Fruit fly (Drosophila melanogaster) whole organism, embryonic: Measurements from ENCODE around the gene CG42716.
A peak's percentile ranks its signal among the peaks of the same experiment; 100 is the strongest.

ENCODE experiments used
- BEAF-32 ChIP-seq: fragments of 200-800 bp; sonication (Bioruptor generic); optimal IDR thresholded peaks from 3 replicates; lab custom pipeline; 2017; ENCODE audit warnings: missing biosample characterization, missing genetic modification characterization, mild to moderate bottlenecking, moderate library complexity, missing genetic modification reagents
- Blimp-1 ChIP-seq: fragments of 200-800 bp; sonication (Bioruptor generic); optimal IDR thresholded peaks from 3 replicates; lab custom pipeline; 2018; ENCODE audit warnings: missing biosample characterization, missing genetic modification characterization, mild to moderate bottlenecking, moderate library complexity, missing genetic modification reagents
- CG10274 ChIP-seq: fragments of 200-800 bp; sonication (Bioruptor generic); optimal IDR thresholded peaks from 3 replicates; lab custom pipeline; 2017; ENCODE audit warnings: missing biosample characterization, mild to moderate bottlenecking, missing genetic modification characterization
- CG11456 ChIP-seq: fragments of 200-800 bp; sonication (Bioruptor generic); IDR thresholded peaks from 3 replicates; pipeline ENCODE4 v1.3.6; 2022; ENCODE audit warnings: missing biosample characterization, missing genetic modification characterization
- CG11695 ChIP-seq: fragments of 200-800 bp; sonication (Bioruptor generic); IDR thresholded peaks from 3 replicates; pipeline ENCODE4 v1.3.6; 2022; ENCODE audit warnings: missing biosample characterization, missing genetic modification characterization
- CG12155 ChIP-seq: fragments of 200-800 bp; sonication (Bioruptor generic); optimal IDR thresholded peaks from 3 replicates; lab custom pipeline; 2016; ENCODE audit warnings: missing biosample characterization, missing genetic modification characterization
- CG12659 ChIP-seq: fragments of 200-800 bp; sonication (Bioruptor generic); optimal IDR thresholded peaks from 3 replicates; lab custom pipeline; 2017; ENCODE audit warnings: mild to moderate bottlenecking, missing biosample characterization, missing genetic modification reagents, missing genetic modification characterization
- CG14441 ChIP-seq: fragments of 200-800 bp; sonication (Bioruptor generic); IDR thresholded peaks from 2 replicates; pipeline ENCODE4 v1.3.6; 2022; ENCODE audit warnings: missing biosample characterization, missing genetic modification characterization
- CG1529 ChIP-seq: fragments of 200-800 bp; sonication (Bioruptor generic); optimal IDR thresholded peaks from 3 replicates; lab custom pipeline; 2018; ENCODE audit warnings: missing biosample characterization, missing genetic modification characterization
- CG18764 ChIP-seq: fragments of 200-800 bp; sonication (Bioruptor generic); optimal IDR thresholded peaks from 3 replicates; lab custom pipeline; 2016; ENCODE audit warnings: missing biosample characterization, missing genetic modification characterization
- CG2116 ChIP-seq: fragments of 200-800 bp; sonication (Bioruptor generic); optimal IDR thresholded peaks from 3 replicates; lab custom pipeline; 2018; ENCODE audit warnings: missing biosample characterization, mild to moderate bottlenecking, missing genetic modification characterization
- CG2678 ChIP-seq: fragments of 200-800 bp; sonication (Bioruptor generic); optimal IDR thresholded peaks from 3 replicates; lab custom pipeline; 2019; ENCODE audit warnings: missing biosample characterization, mild to moderate bottlenecking, missing genetic modification characterization, moderate library complexity
- CG31388 ChIP-seq: fragments of 200-800 bp; sonication (Bioruptor generic); optimal IDR thresholded peaks from 2 replicates; lab custom pipeline; 2016; ENCODE audit warnings: missing biosample characterization, missing genetic modification characterization
- CG32532 ChIP-seq: fragments of 200-800 bp; sonication (Bioruptor generic); IDR thresholded peaks from 2 replicates; pipeline ENCODE4 v1.3.6; 2022; ENCODE audit warnings: missing biosample characterization, missing genetic modification characterization
- CG4404 ChIP-seq: fragments of 200-800 bp; sonication (Bioruptor generic); IDR thresholded peaks from 2 replicates; pipeline ENCODE4 v1.3.6; 2022; ENCODE audit warnings: missing biosample characterization, missing genetic modification characterization
- CG4820 ChIP-seq: fragments of 200-800 bp; sonication (Bioruptor generic); optimal IDR thresholded peaks from 3 replicates; lab custom pipeline; 2016; ENCODE audit warnings: missing biosample characterization, missing genetic modification characterization
- CG6689 ChIP-seq: fragments of 200-800 bp; sonication (Bioruptor generic); IDR thresholded peaks from 2 replicates; pipeline ENCODE4 v1.3.6; 2022; ENCODE audit warnings: missing biosample characterization, missing genetic modification characterization
- CG7271 ChIP-seq: fragments of 200-800 bp; sonication (Bioruptor generic); optimal IDR thresholded peaks from 2 replicates; lab custom pipeline; 2018; ENCODE audit warnings: missing biosample characterization, mild to moderate bottlenecking, missing genetic modification characterization, moderate library complexity
- CG8359 ChIP-seq: fragments of 200-800 bp; sonication (Bioruptor generic); optimal IDR thresholded peaks from 2 replicates; lab custom pipeline; 2017; ENCODE audit warnings: missing biosample characterization, mild to moderate bottlenecking, missing genetic modification characterization, borderline replicate concordance
- CG9876 ChIP-seq: fragments of 200-800 bp; sonication (Bioruptor generic); optimal IDR thresholded peaks from 2 replicates; lab custom pipeline; 2016; ENCODE audit warnings: missing biosample characterization, missing genetic modification characterization
- CHES-1-like ChIP-seq: fragments of 200-800 bp; sonication (Bioruptor generic); optimal IDR thresholded peaks from 2 replicates; lab custom pipeline; 2016; ENCODE audit warnings: missing biosample characterization, missing genetic modification characterization
- Dip2 ChIP-seq: fragments of 200-800 bp; sonication (Bioruptor generic); IDR thresholded peaks from 2 replicates; pipeline ENCODE4 v1.3.6; 2022; ENCODE audit warnings: missing biosample characterization, missing genetic modification characterization
- Dll ChIP-seq: fragments of 200-800 bp; sonication (Bioruptor generic); IDR thresholded peaks from 4 replicates; pipeline ENCODE4 v1.3.6; 2022; ENCODE audit warnings: missing biosample characterization, missing genetic modification characterization; ENCODE audit not compliant: partially characterized antibody
- Doc3 ChIP-seq: fragments of 200-800 bp; sonication (Bioruptor generic); IDR thresholded peaks from 3 replicates; pipeline ENCODE4 v1.3.6; 2022; ENCODE audit warnings: missing biosample characterization, missing genetic modification characterization; ENCODE audit not compliant: partially characterized antibody
- Ets65A ChIP-seq: fragments of 200-800 bp; sonication (Bioruptor generic); peaks from one replicate; lab custom pipeline; 2016; ENCODE audit warnings: missing biosample characterization, missing genetic modification characterization
- Gug ChIP-seq: fragments of 200-800 bp; sonication (Bioruptor generic); IDR thresholded peaks from 4 replicates; pipeline ENCODE4 v1.3.6; 2022; ENCODE audit warnings: missing biosample characterization, missing genetic modification characterization
- HHEX ChIP-seq: fragments of 200-800 bp; sonication (Bioruptor generic); optimal IDR thresholded peaks from 3 replicates; lab custom pipeline; 2017; ENCODE audit warnings: missing biosample characterization, mild to moderate bottlenecking, missing genetic modification characterization, missing genetic modification reagents
- Hmx ChIP-seq: fragments of 200-800 bp; sonication (Bioruptor generic); optimal IDR thresholded peaks from 2 replicates; lab custom pipeline; 2016; ENCODE audit warnings: missing biosample characterization, missing genetic modification characterization
- Lhr ChIP-seq: fragments of 200-800 bp; sonication (Bioruptor generic); optimal IDR thresholded peaks from 3 replicates; lab custom pipeline; 2017; ENCODE audit warnings: mild to moderate bottlenecking, missing biosample characterization, missing genetic modification reagents, missing genetic modification characterization
- MBD-R2 ChIP-seq: fragments of 200-800 bp; sonication (Bioruptor generic); IDR thresholded peaks from 2 replicates; pipeline ENCODE4 v1.3.6; 2022; ENCODE audit warnings: missing biosample characterization, missing genetic modification characterization
- Meics ChIP-seq: fragments of 200-800 bp; sonication (Bioruptor generic); optimal IDR thresholded peaks from 2 replicates; lab custom pipeline; 2017; ENCODE audit warnings: missing biosample characterization, mild to moderate bottlenecking, missing genetic modification characterization
- NFAT ChIP-seq: fragments of 200-800 bp; sonication (Bioruptor generic); IDR thresholded peaks from 2 replicates; pipeline ENCODE4 v1.3.6; 2022; ENCODE audit warnings: missing biosample characterization, missing genetic modification characterization
- Nf-YA ChIP-seq: fragments of 200-800 bp; sonication (Bioruptor generic); IDR thresholded peaks from 2 replicates; pipeline ENCODE4 v1.3.6; 2022; ENCODE audit warnings: missing biosample characterization, missing genetic modification characterization
- Nf-YB ChIP-seq: fragments of 200-800 bp; sonication (Bioruptor generic); optimal IDR thresholded peaks from 3 replicates; lab custom pipeline; 2019; ENCODE audit warnings: missing biosample characterization, mild to moderate bottlenecking, missing genetic modification characterization, moderate library complexity
- Six4 ChIP-seq: fragments of 200-800 bp; sonication (Bioruptor generic); optimal IDR thresholded peaks from 2 replicates; lab custom pipeline; 2016; ENCODE audit warnings: missing biosample characterization, missing genetic modification characterization
- Sry-β ChIP-seq: fragments of 200-800 bp; sonication (Bioruptor generic); optimal IDR thresholded peaks from 2 replicates; lab custom pipeline; 2018; ENCODE audit warnings: missing biosample characterization, mild to moderate bottlenecking, missing genetic modification characterization, moderate library complexity
- Xbp1 ChIP-seq: fragments of 200-800 bp; sonication (Bioruptor generic); optimal IDR thresholded peaks from 3 replicates; lab custom pipeline; 2016; ENCODE audit warnings: missing biosample characterization, mild to moderate bottlenecking, missing genetic modification characterization
- Xrp1 ChIP-seq: fragments of 200-800 bp; sonication (Bioruptor generic); IDR thresholded peaks from 2 replicates; pipeline ENCODE4 v1.3.6; 2022; ENCODE audit warnings: missing biosample characterization, missing genetic modification characterization
- cato ChIP-seq: fragments of 200-800 bp; sonication (Bioruptor generic); optimal IDR thresholded peaks from 2 replicates; lab custom pipeline; 2016; ENCODE audit warnings: missing biosample characterization, missing genetic modification characterization, borderline replicate concordance
- emc ChIP-seq: fragments of 200-800 bp; sonication (Bioruptor generic); optimal IDR thresholded peaks from 2 replicates; lab custom pipeline; 2016; ENCODE audit warnings: missing biosample characterization, missing genetic modification characterization
- ftz-f1 ChIP-seq: fragments of 200-800 bp; sonication (Bioruptor generic); optimal IDR thresholded peaks from 2 replicates; lab custom pipeline; 2016; ENCODE audit warnings: missing biosample characterization, missing genetic modification characterization
- gfzf ChIP-seq: fragments of 200-800 bp; sonication (Bioruptor generic); optimal IDR thresholded peaks from 2 replicates; lab custom pipeline; 2016; ENCODE audit warnings: missing biosample characterization, mild to moderate bottlenecking, missing genetic modification characterization, moderate library complexity
- jumu ChIP-seq: fragments of 200-800 bp; sonication (Bioruptor generic); optimal IDR thresholded peaks from 3 replicates; lab custom pipeline; 2016; ENCODE audit warnings: missing biosample characterization, missing genetic modification characterization
- lab ChIP-seq: fragments of 200-800 bp; sonication (Bioruptor generic); optimal IDR thresholded peaks from 3 replicates; lab custom pipeline; 2017; ENCODE audit warnings: missing biosample characterization, missing genetic modification characterization, mild to moderate bottlenecking, moderate library complexity, missing genetic modification reagents
- mirr ChIP-seq: fragments of 200-800 bp; sonication (Bioruptor generic); optimal IDR thresholded peaks from 3 replicates; lab custom pipeline; 2018; ENCODE audit warnings: missing biosample characterization, mild to moderate bottlenecking, missing genetic modification characterization
- mld ChIP-seq: fragments of 200-800 bp; sonication (Bioruptor generic); IDR thresholded peaks from 3 replicates; pipeline ENCODE4 v1.3.6; 2022; ENCODE audit warnings: missing biosample characterization, missing genetic modification characterization; ENCODE audit not compliant: partially characterized antibody
- nerfin-2 ChIP-seq: fragments of 200-800 bp; sonication (Bioruptor generic); IDR thresholded peaks from 2 replicates; pipeline ENCODE4 v1.3.6; 2022; ENCODE audit warnings: missing biosample characterization, missing genetic modification characterization; ENCODE audit not compliant: partially characterized antibody
- schlank ChIP-seq: fragments of 200-800 bp; sonication (Bioruptor generic); optimal IDR thresholded peaks from 2 replicates; lab custom pipeline; 2018; ENCODE audit warnings: missing biosample characterization, mild to moderate bottlenecking, missing genetic modification characterization
- tap ChIP-seq: fragments of 200-800 bp; optimal IDR thresholded peaks from 3 replicates; lab custom pipeline; 2019; ENCODE audit warnings: missing biosample characterization, mild to moderate bottlenecking, missing genetic modification characterization, moderate library complexity
- tup ChIP-seq: fragments of 200-800 bp; sonication (Bioruptor generic); optimal IDR thresholded peaks from 2 replicates; lab custom pipeline; 2016; ENCODE audit warnings: missing biosample characterization, mild to moderate bottlenecking, missing genetic modification characterization, moderate library complexity

The CG42716 gene

dm6 chr3L:16037690-16038332 is 4.2 kb downstream of the CG42716 start (continued):
- TF ChIP-seq Xrp1 (peak; percentile 19; the same call in 1 of the 2 replicates), CHES-1-like (GFP tag; lab: Kevin White, UChicago) (no peak), CG2678 (tag; lab: Kevin White, UChicago) (no peak), Nf-YA (GFP tag; lab: Robert Waterston, UW) (no peak), tup (GFP tag; lab: Kevin White, UChicago) (no peak), Nf-YB (no peak), Doc3 (GFP tag; lab: Robert Waterston, UW) (no peak), ftz-f1 (GFP tag; lab: Kevin White, UChicago) (no peak), MBD-R2 (GFP tag; lab: Robert Waterston, UW) (no peak), Gug (GFP tag; lab: Robert Waterston, UW) (no peak), BEAF-32 (GFP tag; lab: Kevin White, UChicago) (no peak), Dip2 (GFP tag; lab: Robert Waterston, UW) (no peak), Hmx (no peak), schlank (tag; lab: Kevin White, UChicago) (no peak), Sry-β (GFP tag; lab: Kevin White, UChicago) (no peak), CG11695 (GFP tag; lab: Robert Waterston, UW) (no peak), nerfin-2 (GFP tag; lab: Robert Waterston, UW) (0 out of 2 replicates have a peak, but pooled peaks have one; percentile 15), lab (GFP tag; lab: Kevin White, UChicago) (peak; percentile 22), gfzf (no peak), cato (GFP tag; lab: Kevin White, UChicago) (no peak), CG31388 (no peak), CG14441 (GFP tag; lab: Robert Waterston, UW) (peak; percentile 21; the same call in 1 of the 2 replicates), CG1529 (no peak), Lhr (GFP tag; lab: Kevin White, UChicago) (no peak), CG6689 (GFP tag; lab: Robert Waterston, UW) (peak; percentile 41; the same call in 1 of the 2 replicates), Dll (GFP tag; lab: Robert Waterston, UW) (no peak), mirr (no peak), CG12659 (no peak), CG12155 (GFP tag; lab: Kevin White, UChicago) (no peak), jumu (no peak), NFAT (GFP tag; lab: Robert Waterston, UW) (no peak), CG18764 (no peak), Six4 (no peak), Ets65A (no peak), CG11456 (GFP tag; lab: Robert Waterston, UW) (no peak), tap (peak; percentile 4), Blimp-1 (GFP tag; lab: Kevin White, UChicago) (no peak), Meics (GFP tag; lab: Kevin White, UChicago) (no peak), mld (no peak), CG10274 (GFP tag; lab: Kevin White, UChicago) (no peak), CG2116 (GFP tag; lab: Kevin White, UChicago) (no peak), CG8359 (GFP tag; lab: Kevin White, UChicago) (no peak), CG7271 (tag; lab: Kevin White, UChicago) (no peak), Xbp1 (GFP tag; lab: Kevin White, UChicago) (no peak), emc (GFP tag; lab: Kevin White, UChicago) (no peak), CG32532 (0 out of 2 replicates have a peak, but pooled peaks have one; percentile 18), CG4404 (GFP tag; lab: Robert Waterston, UW) (no peak), HHEX (GFP tag; lab: Kevin White, UChicago) (no peak), CG9876 (GFP tag; lab: Kevin White, UChicago) (no peak), CG4820 (GFP tag; lab: Kevin White, UChicago) (no peak)
